Worm (Caenorhabditis elegans) whole organism, early embryonic: ENCODE measurements around the gene pas-1.

Experiments used
- ets-7 ChIP-seq: sonication (generic microtip); optimal IDR thresholded peaks from 2 replicates; lab custom pipeline; 2016; ENCODE audit warnings: missing genotype, missing genetic modification characterization, missing compliant biosample characterization
- flt-1 ChIP-seq: fragments of 200-800 bp; sonication (Bioruptor generic); IDR thresholded peaks from 2 replicates; pipeline ENCODE4 v1.3.6; 2022; ENCODE audit warnings: missing genetic modification characterization, missing compliant biosample characterization
- hnd-1 ChIP-seq: sonication (generic microtip); optimal IDR thresholded peaks from 2 replicates; lab custom pipeline; 2016; ENCODE audit warnings: missing genetic modification characterization, missing compliant biosample characterization
- pes-1 ChIP-seq: fragments of 200-800 bp; sonication (Bioruptor generic); IDR thresholded peaks from 2 replicates; pipeline ENCODE4 v1.3.6; 2022; ENCODE audit warnings: missing genetic modification reagents, missing genetic modification characterization, missing compliant biosample characterization

- no peak for TF ChIP-seq hnd-1 (tag; lab: Kevin White, UChicago)
- TF ChIP-seq flt-1 (GFP tag; lab: Robert Waterston, UW) = no peak
- TF ChIP-seq ets-7 = no peak
- TF ChIP-seq pes-1 = no peak
Measured at ce11 chrV:14414032-14414431, 8.4 kb downstream of the pas-1 start.
